Worm (Caenorhabditis elegans) whole organism, L3 larva: ENCODE results near the gene his-2.
"Not testable (repeated sequence)": the region's sequence is repeated elsewhere in the genome, so short reads cannot be mapped to it uniquely, and the experiment has no call there.

Source experiments
- nhr-12 ChIP-seq: fragments of 150-350 bp; optimal IDR thresholded peaks from 2 replicates; lab custom pipeline; 2014; ENCODE audit warnings: missing biosample characterization, missing genetic modification characterization
- unc-62 ChIP-seq: fragments of 150-350 bp; sonication (generic microtip); optimal IDR thresholded peaks from 4 replicates; lab custom pipeline; 2014; ENCODE audit warnings: missing biosample characterization, missing genetic modification reagents, missing genetic modification characterization

- TF ChIP-seq unc-62; nhr-12 (tag; lab: Kevin White, UChicago): not testable (repeated sequence)
Observed at ce11 chrV:16041925-16042742, at the start of gene his-2, which contains the start of gene his-1.
